Fruit fly (Drosophila melanogaster) whole organism, embryonic: ENCODE data around the gene msn.

Experiments used
- Ada2b ChIP-seq: fragments of 200-800 bp; sonication (Bioruptor generic); IDR thresholded peaks from 2 replicates; pipeline ENCODE4 v1.3.6; 2022; ENCODE audit warnings: missing biosample characterization, missing genetic modification characterization
- Awh ChIP-seq: fragments of 200-800 bp; sonication (Bioruptor generic); IDR thresholded peaks from 2 replicates; pipeline ENCODE4, ENCODE4 v1.3.6; 2022; ENCODE audit warnings: missing biosample characterization, missing genetic modification characterization
- CG10366 ChIP-seq: fragments of 200-800 bp; sonication (Bioruptor generic); IDR thresholded peaks from 2 replicates; pipeline ENCODE4 v1.3.6; 2022; ENCODE audit warnings: missing biosample characterization, missing genetic modification characterization
- CG12236 ChIP-seq: fragments of 200-800 bp; sonication (Bioruptor generic); optimal IDR thresholded peaks from 2 replicates; lab custom pipeline; 2016; ENCODE audit warnings: missing biosample characterization, missing genetic modification characterization
- CG13894 ChIP-seq: fragments of 200-800 bp; sonication (Bioruptor generic); optimal IDR thresholded peaks from 3 replicates; lab custom pipeline; 2018; ENCODE audit warnings: missing biosample characterization, mild to moderate bottlenecking, missing genetic modification characterization, moderate library complexity
- CG14050 ChIP-seq: fragments of 200-800 bp; sonication (Bioruptor generic); IDR thresholded peaks from 3 replicates; pipeline ENCODE4 v1.3.6; 2022; ENCODE audit warnings: missing biosample characterization, missing genetic modification characterization
- CG14860 ChIP-seq: fragments of 200-800 bp; sonication (Bioruptor generic); IDR thresholded peaks from 3 replicates; pipeline ENCODE4 v1.3.6; 2022; ENCODE audit warnings: missing biosample characterization, missing genetic modification characterization; ENCODE audit not compliant: partially characterized antibody
- CG15269 ChIP-seq: fragments of 200-800 bp; sonication (Bioruptor generic); optimal IDR thresholded peaks from 2 replicates; lab custom pipeline; 2018; ENCODE audit warnings: missing biosample characterization, mild to moderate bottlenecking, missing genetic modification characterization, moderate library complexity
- CG17385 ChIP-seq: fragments of 200-800 bp; sonication (Bioruptor generic); optimal IDR thresholded peaks from 3 replicates; lab custom pipeline; 2018; ENCODE audit warnings: missing biosample characterization, mild to moderate bottlenecking, missing genetic modification characterization
- CG30403 ChIP-seq: fragments of 200-800 bp; sonication (Bioruptor generic); optimal IDR thresholded peaks from 3 replicates; lab custom pipeline; 2016; ENCODE audit warnings: missing biosample characterization, missing genetic modification characterization
- CG32532 ChIP-seq: fragments of 200-800 bp; sonication (Bioruptor generic); IDR thresholded peaks from 2 replicates; pipeline ENCODE4 v1.3.6; 2022; ENCODE audit warnings: missing biosample characterization, missing genetic modification characterization
- CG32772 ChIP-seq: fragments of 200-800 bp; sonication (Bioruptor generic); IDR thresholded peaks from 2 replicates; pipeline ENCODE4 v1.3.6; 2022; ENCODE audit warnings: missing biosample characterization, missing genetic modification characterization
- CG6765 ChIP-seq: fragments of 200-800 bp; sonication (Bioruptor generic); optimal IDR thresholded peaks from 3 replicates; lab custom pipeline; 2017; ENCODE audit warnings: missing biosample characterization, mild to moderate bottlenecking, missing genetic modification characterization
- CG7372 ChIP-seq: fragments of 200-800 bp; sonication (Bioruptor generic); IDR thresholded peaks from 2 replicates; pipeline ENCODE4 v1.3.6; 2022; ENCODE audit warnings: missing biosample characterization, missing genetic modification characterization
- CG7745 ChIP-seq: fragments of 200-800 bp; sonication (Bioruptor generic); optimal IDR thresholded peaks from 2 replicates; lab custom pipeline; 2018; ENCODE audit warnings: missing biosample characterization, mild to moderate bottlenecking, missing genetic modification characterization, moderate library complexity
- CG7928 ChIP-seq: fragments of 200-800 bp; sonication (Bioruptor generic); optimal IDR thresholded peaks from 2 replicates; lab custom pipeline; 2017; ENCODE audit warnings: missing biosample characterization, mild to moderate bottlenecking, missing genetic modification characterization
- CG8281 ChIP-seq: fragments of 200-800 bp; sonication (Bioruptor generic); optimal IDR thresholded peaks from 2 replicates; lab custom pipeline; 2018; ENCODE audit warnings: missing biosample characterization, mild to moderate bottlenecking, missing genetic modification characterization, moderate library complexity
- CG8359 ChIP-seq: fragments of 200-800 bp; sonication (Bioruptor generic); optimal IDR thresholded peaks from 2 replicates; lab custom pipeline; 2017; ENCODE audit warnings: missing biosample characterization, mild to moderate bottlenecking, missing genetic modification characterization, borderline replicate concordance
- Deaf1 ChIP-seq: fragments of 200-800 bp; optimal IDR thresholded peaks from 3 replicates; lab custom pipeline; 2019; ENCODE audit warnings: missing biosample characterization, mild to moderate bottlenecking, missing genetic modification characterization, moderate library complexity
- Dfd ChIP-seq, 2 experiments: fragments of >200 bp; optimal IDR thresholded peaks; 2 replicates each; lab custom pipeline; 2017; ENCODE audit warnings: missing biosample characterization in 2 of 2, missing genetic modification characterization in 2 of 2
- Dip3 ChIP-seq: fragments of 200-800 bp; sonication (Bioruptor generic); optimal IDR thresholded peaks from 3 replicates; lab custom pipeline; 2016; ENCODE audit warnings: missing biosample characterization, missing genetic modification characterization
- ERR ChIP-seq: fragments of 200-800 bp; sonication (Bioruptor generic); optimal IDR thresholded peaks from 2 replicates; lab custom pipeline; 2016; ENCODE audit warnings: missing biosample characterization, missing genetic modification characterization
- Hr3 ChIP-seq: fragments of 200-800 bp; sonication (Bioruptor generic); optimal IDR thresholded peaks from 3 replicates; lab custom pipeline; 2016; ENCODE audit warnings: missing biosample characterization, missing genetic modification characterization
- Jarid2 ChIP-seq: fragments of 200-800 bp; sonication (Bioruptor generic); optimal IDR thresholded peaks from 3 replicates; lab custom pipeline; 2017; ENCODE audit warnings: mild to moderate bottlenecking, missing biosample characterization, missing genetic modification reagents, missing genetic modification characterization
- Neu2 ChIP-seq: fragments of 200-800 bp; sonication (Bioruptor generic); optimal IDR thresholded peaks from 3 replicates; lab custom pipeline; 2016; ENCODE audit warnings: missing biosample characterization, missing genetic modification characterization, borderline replicate concordance
- PHDP ChIP-seq: fragments of 200-800 bp; sonication (Bioruptor generic); optimal IDR thresholded peaks from 3 replicates; lab custom pipeline; 2018; ENCODE audit warnings: missing biosample characterization, mild to moderate bottlenecking, missing genetic modification characterization, moderate library complexity
- Spps ChIP-seq: fragments of 200-800 bp; sonication (Bioruptor generic); optimal IDR thresholded peaks from 2 replicates; lab custom pipeline; 2018; ENCODE audit warnings: missing biosample characterization, mild to moderate bottlenecking, missing genetic modification characterization
- Sry-δ ChIP-seq: fragments of 200-800 bp; sonication (Bioruptor generic); optimal IDR thresholded peaks from 2 replicates; lab custom pipeline; 2016; ENCODE audit warnings: missing biosample characterization, missing genetic modification characterization
- Stat92E ChIP-seq, 3 experiments: fragments of >200 bp in 2 of 3; fragments of 200-800 bp in 1 of 3; sonication (Bioruptor generic) in 1 of 3; optimal IDR thresholded peaks; 2 replicates each; lab custom pipeline; 2017 to 2019; ENCODE audit warnings: missing biosample characterization in 3 of 3, missing genetic modification characterization in 3 of 3, mild to moderate bottlenecking in 1 of 3, moderate library complexity in 1 of 3
- Vsx1 ChIP-seq: fragments of 200-800 bp; sonication (Bioruptor generic); optimal IDR thresholded peaks from 2 replicates; lab custom pipeline; 2017; ENCODE audit warnings: missing biosample characterization, mild to moderate bottlenecking, missing genetic modification characterization, missing genetic modification reagents
- Xrp1 ChIP-seq: fragments of 200-800 bp; sonication (Bioruptor generic); IDR thresholded peaks from 2 replicates; pipeline ENCODE4 v1.3.6; 2022; ENCODE audit warnings: missing biosample characterization, missing genetic modification characterization
- ara ChIP-seq: fragments of 200-800 bp; sonication (Bioruptor generic); IDR thresholded peaks from 2 replicates; pipeline ENCODE4 v1.3.6; 2022; ENCODE audit warnings: missing biosample characterization, missing genetic modification characterization
- bbx ChIP-seq: fragments of 200-800 bp; sonication (Bioruptor generic); IDR thresholded peaks from 2 replicates; pipeline ENCODE4 v1.3.6; 2022; ENCODE audit warnings: missing biosample characterization, missing genetic modification characterization; ENCODE audit not compliant: partially characterized antibody
- cg ChIP-seq: fragments of 200-800 bp; sonication (Bioruptor generic); optimal IDR thresholded peaks from 3 replicates; lab custom pipeline; 2019; ENCODE audit warnings: missing biosample characterization, mild to moderate bottlenecking, missing genetic modification characterization, moderate library complexity
- exex ChIP-seq: fragments of 200-800 bp; sonication (Bioruptor generic); optimal IDR thresholded peaks from 4 replicates; lab custom pipeline; 2018; ENCODE audit warnings: missing biosample characterization, mild to moderate bottlenecking, missing genetic modification characterization, moderate library complexity
- fd64A ChIP-seq: fragments of 200-800 bp; sonication (Bioruptor generic); optimal IDR thresholded peaks from 3 replicates; lab custom pipeline; 2018; ENCODE audit warnings: missing biosample characterization, mild to moderate bottlenecking, missing genetic modification characterization
- her ChIP-seq: fragments of 200-800 bp; sonication (Bioruptor generic); optimal IDR thresholded peaks from 2 replicates; lab custom pipeline; 2016; ENCODE audit warnings: missing biosample characterization, missing genetic modification characterization
- jing ChIP-seq: fragments of 200-800 bp; sonication (Bioruptor generic); optimal IDR thresholded peaks from 2 replicates; lab custom pipeline; 2018; ENCODE audit warnings: missing biosample characterization, mild to moderate bottlenecking, missing genetic modification characterization
- jumu ChIP-seq: fragments of 200-800 bp; sonication (Bioruptor generic); optimal IDR thresholded peaks from 3 replicates; lab custom pipeline; 2016; ENCODE audit warnings: missing biosample characterization, missing genetic modification characterization
- kah ChIP-seq: fragments of 200-800 bp; sonication (Bioruptor generic); optimal IDR thresholded peaks from 2 replicates; lab custom pipeline; 2018; ENCODE audit warnings: missing biosample characterization, mild to moderate bottlenecking, missing genetic modification characterization
- lov ChIP-seq, 2 experiments: fragments of 200-800 bp in 1 of 2; fragments of >200 bp in 1 of 2; sonication (Bioruptor generic) in 1 of 2; IDR thresholded peaks in 1 of 2; optimal IDR thresholded peaks in 1 of 2; 2 replicates in 1 of 2; 3 replicates in 1 of 2; pipeline versions ENCODE4 v1.3.6 to Lab custom; 2017 to 2022; ENCODE audit warnings: missing biosample characterization in 1 of 2, missing genetic modification characterization in 1 of 2
- mirr ChIP-seq: fragments of 200-800 bp; sonication (Bioruptor generic); optimal IDR thresholded peaks from 3 replicates; lab custom pipeline; 2018; ENCODE audit warnings: missing biosample characterization, mild to moderate bottlenecking, missing genetic modification characterization
- odd ChIP-seq: fragments of 200-800 bp; sonication (Bioruptor generic); optimal IDR thresholded peaks from 2 replicates; lab custom pipeline; 2017; ENCODE audit warnings: missing biosample characterization, mild to moderate bottlenecking, missing genetic modification characterization
- sr ChIP-seq: fragments of 200-800 bp; sonication (Bioruptor generic); IDR thresholded peaks from 3 replicates; pipeline ENCODE4 v1.3.6; 2022; ENCODE audit warnings: missing biosample characterization, missing genetic modification characterization
- ssp ChIP-seq: fragments of 200-800 bp; sonication (Bioruptor generic); IDR thresholded peaks from 2 replicates; pipeline ENCODE4 v1.3.6; 2022; ENCODE audit warnings: missing biosample characterization, missing genetic modification characterization
- ttk ChIP-seq: fragments of 200-800 bp; sonication (Bioruptor generic); IDR thresholded peaks from 2 replicates; pipeline ENCODE4 v2.1.2; 2022; ENCODE audit warnings: missing biosample characterization, missing genetic modification characterization
- wdn ChIP-seq: fragments of 200-800 bp; sonication (Bioruptor generic); IDR thresholded peaks from 2 replicates; pipeline ENCODE4 v1.3.6; 2022; ENCODE audit warnings: missing biosample characterization, missing genetic modification characterization

msn gene

dm6 chr3L:2589911-2590763 is 3.8 kb upstream of the msn start (continued):
- peak; percentile 72 for TF ChIP-seq CG10366
- peak; percentile 87 for TF ChIP-seq CG30403 (GFP tag; lab: Kevin White, UChicago)
- no peak for TF ChIP-seq jumu (GFP tag; lab: Kevin White, UChicago)
- peak; percentile 22 for TF ChIP-seq CG8359
- peak; percentile 44; the same call in 1 of the 2 replicates for TF ChIP-seq ssp (GFP tag; lab: Robert Waterston, UW)
- no peak for TF ChIP-seq ara (GFP tag; lab: Robert Waterston, UW)
- peak; percentile 62; the same call in 2 of the 3 replicates for TF ChIP-seq sr
- peak; percentile 50; the same call in 1 of the 2 replicates for TF ChIP-seq bbx (GFP tag; lab: Robert Waterston, UW)
- TF ChIP-seq CG12236 (GFP tag; lab: Kevin White, UChicago): no peak
- TF ChIP-seq CG6765 (GFP tag; lab: Kevin White, UChicago): peak; percentile 79
- peak; percentile 38; the same call in 1 of the 2 replicates for TF ChIP-seq ttk (GFP tag; lab: Robert Waterston, UW)
- TF ChIP-seq CG13894: peak; percentile 77
- TF ChIP-seq PHDP (tag; lab: Kevin White, UChicago): peak; percentile 77
- no peak for TF ChIP-seq Vsx1 (GFP tag; lab: Kevin White, UChicago)
- TF ChIP-seq exex (tag; lab: Kevin White, UChicago): peak; percentile 54
- peak; percentile 68 for TF ChIP-seq Spps
- peak; percentile 55 for TF ChIP-seq Deaf1
- TF ChIP-seq Dip3 (GFP tag; lab: Kevin White, UChicago): no peak
- peak; percentile 27; the same call in 1 of the 2 replicates for TF ChIP-seq CG32532
- TF ChIP-seq CG17385: peak; percentile 80
- TF ChIP-seq CG14860: peak; percentile 45; the same call in 1 of the 3 replicates
- peak; percentile 83 for TF ChIP-seq odd (GFP tag; lab: Kevin White, UChicago)
- TF ChIP-seq Jarid2 (GFP tag; lab: Kevin White, UChicago): no peak
- no peak for TF ChIP-seq jing (GFP tag; lab: Kevin White, UChicago)
- no peak for TF ChIP-seq her (GFP tag; lab: Kevin White, UChicago)
- no peak for TF ChIP-seq ERR (GFP tag; lab: Kevin White, UChicago)
- peak; percentile 43 for TF ChIP-seq cg (GFP tag; lab: Kevin White, UChicago)
- peak; percentile 55 for TF ChIP-seq CG14050 (GFP tag; lab: Robert Waterston, UW)
- TF ChIP-seq fd64A: no peak
- peak; percentile 52 for TF ChIP-seq CG8281 (tag; lab: Kevin White, UChicago)
- peak; percentile 85 for TF ChIP-seq CG7745
- TF ChIP-seq Xrp1 (GFP tag; lab: Robert Waterston, UW): peak; percentile 68
- no peak for TF ChIP-seq Dfd (GFP tag; optimal IDR thresholded peaks at IDR 0.05; lab: Kevin White, UChicago)
- TF ChIP-seq lov (optimal IDR thresholded peaks at IDR 0.05; lab: Kevin White, UChicago): no peak
- no peak for TF ChIP-seq lov (GFP tag; IDR thresholded peaks at IDR 0.05; lab: Robert Waterston, UW)
- no peak for TF ChIP-seq Neu2
- TF ChIP-seq mirr: no peak
- TF ChIP-seq CG7372 (GFP tag; lab: Robert Waterston, UW): no peak
- TF ChIP-seq CG32772: no peak; the same call in 1 of the 2 replicates
- peak; percentile 6; the same call in 1 of the 2 replicates for TF ChIP-seq Awh
- TF ChIP-seq wdn (GFP tag; lab: Robert Waterston, UW): no peak
- no peak for TF ChIP-seq kah (GFP tag; lab: Kevin White, UChicago)
- TF ChIP-seq Hr3 (GFP tag; lab: Kevin White, UChicago): peak; percentile 56
- TF ChIP-seq Stat92E (GFP tag; optimal IDR thresholded peaks at IDR 0.05; lab: Kevin White, UChicago): peak in 1 of 3 experiments; percentile 99
- peak; percentile 82 for TF ChIP-seq CG15269
- TF ChIP-seq CG7928 (GFP tag; lab: Kevin White, UChicago): peak; percentile 44
- peak; percentile 69 for TF ChIP-seq Ada2b (GFP tag; lab: Robert Waterston, UW)
- TF ChIP-seq Sry-δ (GFP tag; lab: Kevin White, UChicago): peak; percentile 61
